Worm (Caenorhabditis elegans) whole organism, L1 larva: Measurements from ENCODE around the gene rpc-25.
A peak's percentile ranks its signal among the peaks of the same experiment; 100 is the strongest.

Experiments
- C16A3.4 ChIP-seq: fragments of 150-350 bp; optimal IDR thresholded peaks from 2 replicates; lab custom pipeline; 2014; ENCODE audit warnings: missing biosample characterization, missing genetic modification characterization
- C34B4.2 ChIP-seq: sonication (generic microtip); optimal IDR thresholded peaks from 2 replicates; lab custom pipeline; 2017; ENCODE audit warnings: mild to moderate bottlenecking, missing genetic modification characterization, missing compliant biosample characterization
- alr-1 ChIP-seq: fragments of 200-800 bp; sonication (Bioruptor generic); optimal IDR thresholded peaks from 2 replicates; lab custom pipeline; 2018; ENCODE audit warnings: borderline replicate concordance, mild to moderate bottlenecking, missing genetic modification characterization, missing compliant biosample characterization
- ama-1 ChIP-seq: fragments of 150-350 bp; optimal IDR thresholded peaks from 2 replicates; lab custom pipeline; 2014
- blmp-1 ChIP-seq: fragments of 150-350 bp; optimal IDR thresholded peaks from 2 replicates; lab custom pipeline; 2014; ENCODE audit warnings: missing biosample characterization, missing genetic modification characterization
- ceh-63 ChIP-seq: fragments of 200-800 bp; sonication (Bioruptor generic); optimal IDR thresholded peaks from 2 replicates; lab custom pipeline; 2018; ENCODE audit warnings: mild to moderate bottlenecking, missing genetic modification characterization, missing compliant biosample characterization
- ceh-8 ChIP-seq: fragments of 200-800 bp; sonication (Bioruptor generic); optimal IDR thresholded peaks from 2 replicates; lab custom pipeline; 2018; ENCODE audit warnings: mild to moderate bottlenecking, missing genetic modification characterization, moderate library complexity, missing compliant biosample characterization
- ceh-82 ChIP-seq, 3 experiments: fragments of 150-350 bp in 1 of 3; sonication (generic microtip) in 2 of 3; optimal IDR thresholded peaks; 2 replicates each; lab custom pipeline; 2014 to 2017; ENCODE audit warnings: missing biosample characterization in 3 of 3, missing genetic modification characterization in 3 of 3
- ceh-88 ChIP-seq: fragments of 200-800 bp; sonication (Bioruptor generic); IDR thresholded peaks from 2 replicates; pipeline ENCODE4 v1.3.6; 2022; ENCODE audit warnings: missing genetic modification characterization, missing compliant biosample characterization
- ceh-90 ChIP-seq: sonication (generic microtip); optimal IDR thresholded peaks from 2 replicates; lab custom pipeline; 2016; ENCODE audit warnings: missing genetic modification characterization, missing compliant biosample characterization
- efl-1 ChIP-seq, 4 experiments: fragments of 150-350 bp; optimal IDR thresholded peaks in 3 of 4; peaks in 1 of 4; 1 replicate in 1 of 4; 2 replicates in 3 of 4; lab custom pipeline; 2014; ENCODE audit warnings: missing biosample characterization in 2 of 4, missing genetic modification characterization in 2 of 4, missing genetic modification reagents in 2 of 4
- egl-13 ChIP-seq: sonication (generic microtip); optimal IDR thresholded peaks from 2 replicates; lab custom pipeline; 2016; ENCODE audit warnings: missing genotype, missing genetic modification reagents, missing genetic modification characterization, missing compliant biosample characterization
- egl-27 ChIP-seq, 2 experiments: fragments of 150-350 bp in 1 of 2; sonication (generic microtip); optimal IDR thresholded peaks; 3 replicates each; lab custom pipeline; 2017 to 2018; ENCODE audit warnings: missing biosample characterization in 2 of 2, missing genetic modification characterization in 2 of 2, missing genetic modification reagents in 2 of 2
- elt-2 ChIP-seq: sonication (generic microtip); optimal IDR thresholded peaks from 2 replicates; lab custom pipeline; 2016; ENCODE audit warnings: missing genetic modification characterization, mild to moderate bottlenecking, inconsistent platforms, missing compliant biosample characterization, missing genetic modification reagents
- fkh-10 ChIP-seq: sonication (generic microtip); optimal IDR thresholded peaks from 2 replicates; lab custom pipeline; 2017; ENCODE audit warnings: missing biosample characterization, missing genetic modification reagents, missing genetic modification characterization
- fkh-4 ChIP-seq: sonication (generic microtip); optimal IDR thresholded peaks from 2 replicates; lab custom pipeline; 2016; ENCODE audit warnings: missing compliant biosample characterization, missing genetic modification characterization, borderline replicate concordance
- hlh-17 ChIP-seq: fragments of 200-800 bp; sonication (Bioruptor generic); optimal IDR thresholded peaks from 2 replicates; lab custom pipeline; 2018; ENCODE audit warnings: missing genetic modification characterization, mild to moderate bottlenecking, missing compliant biosample characterization, moderate library complexity, borderline replicate concordance
- irx-1 ChIP-seq: sonication (generic microtip); optimal IDR thresholded peaks from 2 replicates; lab custom pipeline; 2016; ENCODE audit warnings: missing genetic modification characterization, missing compliant biosample characterization
- lin-14 ChIP-seq: fragments of 200-800 bp; sonication (Bioruptor generic); optimal IDR thresholded peaks from 2 replicates; lab custom pipeline; 2018; ENCODE audit warnings: mild to moderate bottlenecking, missing genetic modification characterization, moderate library complexity, missing compliant biosample characterization
- lin-15B ChIP-seq: fragments of 150-350 bp; sonication (generic microtip); optimal IDR thresholded peaks from 3 replicates; lab custom pipeline; 2014; ENCODE audit warnings: missing biosample characterization, missing genetic modification characterization
- lin-39 ChIP-seq: fragments of 150-350 bp; optimal IDR thresholded peaks from 2 replicates; lab custom pipeline; 2014; ENCODE audit warnings: missing biosample characterization, missing genetic modification reagents, missing genetic modification characterization
- lir-3 ChIP-seq: sonication (generic microtip); optimal IDR thresholded peaks from 2 replicates; lab custom pipeline; 2016; ENCODE audit warnings: mild to moderate bottlenecking, missing genetic modification characterization, moderate library complexity, missing compliant biosample characterization; ENCODE audit not compliant: poor library complexity
- mab-9 ChIP-seq: fragments of 200-800 bp; sonication (Bioruptor generic); IDR thresholded peaks from 2 replicates; pipeline ENCODE4 v1.3.6; 2022; ENCODE audit warnings: missing genetic modification reagents, missing genetic modification characterization, missing compliant biosample characterization
- mef-2 ChIP-seq: fragments of 150-350 bp; optimal IDR thresholded peaks from 2 replicates; lab custom pipeline; 2014; ENCODE audit warnings: missing biosample characterization, missing genetic modification characterization
- nhr-12 ChIP-seq: sonication (generic microtip); optimal IDR thresholded peaks from 2 replicates; lab custom pipeline; 2017; ENCODE audit warnings: missing biosample characterization, missing genetic modification characterization
- nhr-19 ChIP-seq: fragments of 200-800 bp; sonication (Bioruptor generic); conservative IDR thresholded peaks from 2 replicates; pipeline ENCODE4 v1.3.6; 2022; ENCODE audit warnings: missing genetic modification characterization, missing compliant biosample characterization
- nhr-20 ChIP-seq: sonication (generic microtip); optimal IDR thresholded peaks from 2 replicates; lab custom pipeline; 2016; ENCODE audit warnings: mild to moderate bottlenecking, missing genetic modification characterization, missing compliant biosample characterization
- nhr-237 ChIP-seq: fragments of 150-350 bp; optimal IDR thresholded peaks from 2 replicates; lab custom pipeline; 2014; ENCODE audit warnings: missing biosample characterization, missing genetic modification characterization
- nhr-47 ChIP-seq: sonication (generic microtip); optimal IDR thresholded peaks from 2 replicates; lab custom pipeline; 2016; ENCODE audit warnings: mild to moderate bottlenecking, missing genetic modification characterization, moderate library complexity, missing compliant biosample characterization
- nhr-71 ChIP-seq: sonication (generic microtip); optimal IDR thresholded peaks from 2 replicates; lab custom pipeline; 2016; ENCODE audit warnings: mild to moderate bottlenecking, missing genetic modification characterization, moderate library complexity, missing compliant biosample characterization
- nhr-76 ChIP-seq: sonication (generic microtip); optimal IDR thresholded peaks from 2 replicates; lab custom pipeline; 2017; ENCODE audit warnings: missing biosample characterization, missing genetic modification characterization
- nhr-84 ChIP-seq: sonication (generic microtip); optimal IDR thresholded peaks from 2 replicates; lab custom pipeline; 2017; ENCODE audit warnings: missing biosample characterization, missing genetic modification characterization
- pax-3 ChIP-seq: fragments of 200-800 bp; sonication (Bioruptor generic); optimal IDR thresholded peaks from 2 replicates; lab custom pipeline; 2018; ENCODE audit warnings: mild to moderate bottlenecking, missing genetic modification characterization, moderate library complexity, missing compliant biosample characterization
- skn-1 ChIP-seq: fragments of 150-350 bp; optimal IDR thresholded peaks from 2 replicates; lab custom pipeline; 2014; ENCODE audit warnings: missing biosample characterization, missing genetic modification characterization
- snpc-4 ChIP-seq: fragments of 150-350 bp; optimal IDR thresholded peaks from 2 replicates; lab custom pipeline; 2014; ENCODE audit warnings: missing biosample characterization, missing genetic modification characterization
- snu-23 ChIP-seq: sonication (generic microtip); optimal IDR thresholded peaks from 2 replicates; lab custom pipeline; 2016; ENCODE audit warnings: missing genetic modification characterization, missing compliant biosample characterization
- sptf-1 ChIP-seq: fragments of 150-350 bp; optimal IDR thresholded peaks from 2 replicates; lab custom pipeline; 2014; ENCODE audit warnings: missing biosample characterization, missing genetic modification characterization
- sup-37 ChIP-seq: fragments of 200-800 bp; sonication (Bioruptor generic); optimal IDR thresholded peaks from 2 replicates; lab custom pipeline; 2018; ENCODE audit warnings: mild to moderate bottlenecking, missing genetic modification characterization, missing compliant biosample characterization
- tlp-1 ChIP-seq: fragments of 150-350 bp; optimal IDR thresholded peaks from 2 replicates; lab custom pipeline; 2014; ENCODE audit warnings: missing biosample characterization, missing genetic modification characterization
- unc-130 ChIP-seq: fragments of 150-350 bp; optimal IDR thresholded peaks from 2 replicates; lab custom pipeline; 2017; ENCODE audit warnings: missing biosample characterization, missing genetic modification characterization, inconsistent platforms
- unc-30 ChIP-seq: sonication (generic microtip); optimal IDR thresholded peaks from 2 replicates; lab custom pipeline; 2017; ENCODE audit warnings: missing biosample characterization, missing genetic modification characterization
- unc-86 ChIP-seq: sonication (generic microtip); optimal IDR thresholded peaks from 2 replicates; lab custom pipeline; 2016; ENCODE audit warnings: missing genetic modification characterization, missing compliant biosample characterization
- unc-98 ChIP-seq: fragments of 200-800 bp; sonication (Bioruptor generic); IDR thresholded peaks from 2 replicates; pipeline ENCODE4 v1.3.6; 2022; ENCODE audit warnings: missing genetic modification characterization, missing compliant biosample characterization

rpc-25 gene

DNA sequence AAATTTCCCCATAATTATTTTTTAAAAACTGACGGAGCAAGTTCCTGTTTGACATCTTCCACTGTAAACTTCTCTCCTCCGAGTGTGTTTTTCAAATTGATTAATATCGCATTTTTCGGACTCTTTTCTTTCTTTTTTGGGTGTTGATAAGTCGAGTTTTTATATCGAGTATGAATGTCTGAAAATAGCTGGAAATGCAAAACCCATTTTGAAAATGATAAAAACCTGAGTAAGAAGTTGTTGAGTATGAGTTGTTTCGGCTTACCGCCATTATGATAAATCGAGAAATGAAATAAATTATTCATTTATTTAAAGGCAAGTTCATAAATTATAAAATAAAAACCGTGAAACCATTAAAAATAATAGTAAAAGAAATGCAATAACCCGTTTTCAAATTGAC, 20.7 kb downstream of the rpc-25 start, which contains the start of gene ZK856.18:
TSS of gene ZK856.18 (minus strand) at position 289 of the 400 bp plus-strand sequence.
- no peak for TF ChIP-seq tlp-1
- TF ChIP-seq efl-1 (optimal IDR thresholded peaks at IDR 0.05; lab: Kevin White, UChicago) = no peak
- no peak for TF ChIP-seq efl-1 (GFP tag; optimal IDR thresholded peaks at IDR 0.05 in 1 of 2; lab: Kevin White, UChicago)
- TF ChIP-seq C34B4.2 (tag; lab: Kevin White, UChicago) = no peak
- TF ChIP-seq unc-98 (GFP tag; lab: Robert Waterston, UW) = no peak
- no peak for TF ChIP-seq nhr-84 (tag; lab: Kevin White, UChicago)
- no peak for TF ChIP-seq lin-39 (tag; lab: Kevin White, UChicago)
- TF ChIP-seq unc-86 (tag; lab: Kevin White, UChicago) = no peak
- TF ChIP-seq nhr-19 = no peak
- no peak for TF ChIP-seq skn-1 (tag; lab: Kevin White, UChicago)
- no peak for TF ChIP-seq C16A3.4 (tag; lab: Kevin White, UChicago)
- no peak for TF ChIP-seq fkh-4 (tag; lab: Kevin White, UChicago)
- no peak for TF ChIP-seq sup-37 (GFP tag; lab: Kevin White, UChicago)
- TF ChIP-seq lin-14 (GFP tag; lab: Kevin White, UChicago) = no peak
- TF ChIP-seq snpc-4 (tag; lab: Kevin White, UChicago) = no peak
- TF ChIP-seq hlh-17 (GFP tag; lab: Kevin White, UChicago) = no peak

DNA sequence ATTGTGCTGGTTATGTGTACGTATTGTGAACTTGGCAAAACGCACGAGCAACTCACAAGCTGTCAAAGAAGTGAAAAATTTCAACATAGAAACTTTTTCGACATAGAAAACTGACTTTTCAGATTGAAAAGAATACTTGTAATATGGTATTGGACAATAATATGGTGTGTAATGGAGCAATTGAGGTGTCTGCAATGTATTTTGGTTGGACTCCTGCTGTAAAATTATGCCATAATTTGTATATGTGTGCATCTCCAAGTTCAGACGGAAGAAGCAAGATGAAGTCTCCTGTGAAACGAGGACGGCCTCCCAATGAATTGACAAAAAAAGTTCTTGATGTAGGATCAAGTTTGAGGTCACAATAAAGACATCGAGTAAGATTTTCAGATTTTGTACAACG, 22.6 kb downstream of the rpc-25 start:
- TF ChIP-seq C16A3.4 (tag; lab: Kevin White, UChicago) (no peak), ceh-90 (tag; lab: Kevin White, UChicago) (no peak), mab-9 (no peak), fkh-4 (tag; lab: Kevin White, UChicago) (no peak), ceh-82 (tag; optimal IDR thresholded peaks at IDR 0.05; lab: Kevin White, UChicago) (no peak)

DNA sequence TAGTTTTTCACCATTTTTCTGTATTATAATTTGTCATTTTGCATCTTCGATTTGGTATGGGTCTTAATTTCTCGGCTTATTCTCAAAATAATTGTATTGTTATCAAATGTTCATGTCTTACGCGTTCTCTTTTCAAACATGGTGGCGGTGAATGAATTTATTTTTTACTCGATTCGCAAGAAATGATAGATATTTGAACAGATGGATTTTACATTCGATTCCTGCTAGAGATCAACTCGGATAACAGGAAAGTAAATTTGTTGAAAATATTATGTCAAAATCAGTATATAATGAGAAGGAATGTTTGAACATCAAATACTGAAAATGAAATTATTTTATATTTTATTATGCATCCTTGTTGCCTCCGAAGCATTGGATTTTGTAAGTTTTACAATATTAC, 23.4 kb downstream of the rpc-25 start, which contains the start of gene ZK856.4:
TSS of gene ZK856.4 (plus strand) at position 301 of the 400 bp plus-strand sequence.
- TF ChIP-seq fkh-10 (GFP tag; lab: Kevin White, UChicago) = no peak
- TF ChIP-seq ceh-82 (tag; optimal IDR thresholded peaks at IDR 0.05; lab: Kevin White, UChicago) = no peak
- TF ChIP-seq ceh-88 (GFP tag; lab: Robert Waterston, UW) = no peak
- TF ChIP-seq lir-3 = no peak
- TF ChIP-seq irx-1 (tag; lab: Kevin White, UChicago) = no peak
- TF ChIP-seq, all 84 proteins: peak for 0

DNA sequence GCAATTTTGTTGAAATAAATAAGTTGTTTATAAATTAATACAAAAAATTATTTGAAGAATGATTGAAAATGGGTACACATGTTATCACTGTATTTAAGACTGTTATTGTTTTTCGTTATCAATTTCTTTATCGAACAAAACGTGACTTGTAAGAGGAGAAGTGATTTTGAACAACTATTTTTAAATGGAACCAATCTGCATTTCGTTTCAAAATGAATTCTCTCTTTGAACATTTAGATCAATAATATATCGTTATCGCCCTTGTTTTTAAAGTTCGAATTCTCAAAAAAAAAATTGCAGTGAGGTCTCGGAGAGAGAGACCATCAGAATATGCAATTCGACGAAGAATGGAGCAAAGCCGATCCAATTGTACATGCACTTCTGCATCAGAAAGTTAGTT, 27.2 kb downstream of the rpc-25 start, which contains the start of gene cul-5:
TSS of gene cul-5 (plus strand) at position 301 of the 400 bp plus-strand sequence.
- TF ChIP-seq elt-2 (peak; percentile 41), ceh-82 (tag; optimal IDR thresholded peaks at IDR 0.05; lab: Kevin White, UChicago) (no peak)

DNA sequence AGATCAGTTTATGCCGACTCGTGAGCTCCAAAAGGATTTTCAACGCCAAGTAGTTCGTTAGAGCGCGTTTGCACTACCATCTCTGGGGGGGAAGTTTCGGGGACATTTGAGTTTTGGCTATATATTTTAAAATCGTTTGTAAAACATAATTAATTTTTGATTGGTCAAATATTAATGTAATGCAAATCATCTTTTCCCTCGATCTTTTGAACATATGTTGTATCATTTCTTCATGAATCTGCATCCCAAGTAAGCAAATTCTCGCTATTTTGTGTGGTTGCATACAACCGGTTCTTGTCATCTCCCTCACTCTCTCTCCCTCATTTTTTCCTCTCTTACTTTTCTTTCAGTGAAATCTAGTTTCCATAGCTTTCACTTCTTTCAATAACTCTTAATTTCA, 28.2 kb downstream of the rpc-25 start:
- no peak for TF ChIP-seq nhr-76 (tag; lab: Kevin White, UChicago)
- TF ChIP-seq pax-3 (tag; lab: Kevin White, UChicago) = peak; percentile 78
- TF ChIP-seq alr-1 (tag; lab: Kevin White, UChicago) = no peak
- TF ChIP-seq hlh-17 (GFP tag; lab: Kevin White, UChicago) = no peak
- peak; percentile 70 for TF ChIP-seq egl-13
- peak; percentile 54 for TF ChIP-seq snpc-4 (tag; lab: Kevin White, UChicago)
- TF ChIP-seq nhr-71 (tag; lab: Kevin White, UChicago) = peak; percentile 84
- TF ChIP-seq nhr-12 (tag; lab: Kevin White, UChicago) = no peak
- no peak for TF ChIP-seq ama-1 (lab: Kevin White, UChicago)
- TF ChIP-seq egl-27 (tag; optimal IDR thresholded peaks at IDR 0.05; lab: Kevin White, UChicago) = no peak
- peak; percentile 34 for TF ChIP-seq skn-1 (tag; lab: Kevin White, UChicago)
- TF ChIP-seq unc-130 = peak; percentile 39
- TF ChIP-seq C16A3.4 (tag; lab: Kevin White, UChicago) = peak; percentile 44
- TF ChIP-seq sptf-1 (tag; lab: Kevin White, UChicago) = no peak
- TF ChIP-seq mab-9 = peak; percentile 34; the same call in 1 of the 2 replicates
- peak; percentile 41 for TF ChIP-seq lin-15B (tag; lab: Kevin White, UChicago)
- peak; percentile 83 for TF ChIP-seq lir-3
- peak; percentile 23 for TF ChIP-seq nhr-237
- peak; percentile 78 for TF ChIP-seq ceh-63 (GFP tag; lab: Kevin White, UChicago)
- TF ChIP-seq blmp-1 (tag; lab: Kevin White, UChicago) = peak; percentile 95
- peak; percentile 35 for TF ChIP-seq ceh-90 (tag; lab: Kevin White, UChicago)
- peak; percentile 85 for TF ChIP-seq nhr-47 (tag; lab: Kevin White, UChicago)
- no peak for TF ChIP-seq unc-30 (tag; lab: Kevin White, UChicago)
- TF ChIP-seq ceh-8 (GFP tag; lab: Kevin White, UChicago) = no peak
- peak; percentile 85 for TF ChIP-seq nhr-20 (tag; lab: Kevin White, UChicago)
- peak; percentile 81 for TF ChIP-seq snu-23
- TF ChIP-seq mef-2 (tag; lab: Kevin White, UChicago) = no peak
